Worm (Caenorhabditis elegans): Measurements from ENCODE around the gene bir-2.

- TF ChIP-seq nhr-90 (tag; optimal IDR thresholded peaks at IDR 0.05) (no peak), die-1 (tag; optimal IDR thresholded peaks at IDR 0.05) (no peak), unc-62 (GFP tag; optimal IDR thresholded peaks at IDR 0.05) (no peak), F57C9.4 (tag; optimal IDR thresholded peaks at IDR 0.05) (no peak), snpc-4 (GFP tag; optimal IDR thresholded peaks at IDR 0.05) (no peak), snpc-4 (tag; optimal IDR thresholded peaks at IDR 0.05) (no peak), hmg-1.2 (GFP tag; IDR thresholded peaks at IDR 0.05) (no peak), mcd-1 (GFP tag; IDR thresholded peaks at IDR 0.05) (no peak), egl-44 (GFP tag; IDR thresholded peaks at IDR 0.05) (no peak), ztf-3 (GFP tag; optimal IDR thresholded peaks at IDR 0.05) (no peak), F57A8.1 (GFP tag; optimal IDR thresholded peaks at IDR 0.05) (no peak), ceh-79 (tag; optimal IDR thresholded peaks at IDR 0.05) (no peak), ceh-40 (GFP tag; IDR thresholded peaks at IDR 0.05) (no peak), B0261.1 (tag; optimal IDR thresholded peaks at IDR 0.05) (no peak)
Observed at ce11 chrV:13563841-13564240, 4.8 kb upstream of the bir-2 start, which contains the start of gene grl-17.
